Fruit fly (Drosophila melanogaster) whole organism: Measurements from ENCODE around the gene Smox.

ENCODE experiments used
- CG8478 ChIP-seq: fragments of >200 bp; optimal IDR thresholded peaks from 2 replicates; lab custom pipeline; 2018; ENCODE audit warnings: inconsistent platforms
- Dll ChIP-seq: fragments of >200 bp; optimal IDR thresholded peaks from 2 replicates; lab custom pipeline; 2017

- TF ChIP-seq Dll (lab: Kevin White, UChicago) (no peak), CG8478 (lab: Kevin White, UChicago) (no peak)
Observed at dm6 chrX:8177742-8178141, 35.7 kb upstream of the Smox start.
